Worm (Caenorhabditis elegans): ENCODE results near the gene F55G11.7.

DNA sequence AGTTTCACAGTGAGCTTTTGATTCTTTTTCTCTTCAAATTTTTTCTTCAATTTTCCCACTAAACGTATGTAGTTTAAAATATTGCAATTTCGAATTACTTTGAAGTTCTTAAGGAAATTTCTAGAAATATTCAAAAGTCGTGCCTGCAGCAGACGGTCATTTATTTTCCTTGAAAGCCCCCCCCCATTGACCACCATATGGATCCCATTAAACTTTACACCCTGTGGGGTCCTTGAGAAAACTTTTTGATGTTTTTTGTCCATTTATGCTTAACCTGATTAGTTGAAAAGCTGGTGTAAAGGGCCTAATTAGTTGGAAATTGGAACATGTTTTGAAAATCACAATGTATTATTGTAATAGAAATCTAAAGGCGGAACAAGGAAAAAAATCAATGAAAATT, 49.3 kb downstream of the F55G11.7 start:
- no peak for TF ChIP-seq nhr-76 (tag; optimal IDR thresholded peaks at IDR 0.05)
- TF ChIP-seq ceh-39 (tag; optimal IDR thresholded peaks at IDR 0.05) = no peak
- TF ChIP-seq unc-62 (GFP tag; optimal IDR thresholded peaks at IDR 0.05) = no peak
- TF ChIP-seq blmp-1 (tag; optimal IDR thresholded peaks at IDR 0.05) = no peak
- no peak for TF ChIP-seq mab-5 (tag; optimal IDR thresholded peaks at IDR 0.05)
- no peak for TF ChIP-seq snpc-4 (tag; optimal IDR thresholded peaks at IDR 0.05)
- TF ChIP-seq nhr-12 (tag; optimal IDR thresholded peaks at IDR 0.05) = no peak
- TF ChIP-seq sptf-1 (tag; optimal IDR thresholded peaks at IDR 0.05) = no peak
- no peak for TF ChIP-seq lin-13 (tag; optimal IDR thresholded peaks at IDR 0.05)
- TF ChIP-seq unc-39 (tag; optimal IDR thresholded peaks at IDR 0.05) = no peak

Measured in whole organism, mixed stage, embryonic.